Worm (Caenorhabditis elegans) whole organism, young adult: ENCODE data around the gene saps-1.

Experiments used
- B0019.2 ChIP-seq: fragments of 200-800 bp; sonication (Bioruptor generic); conservative IDR thresholded peaks from 2 replicates; pipeline ENCODE4 v1.3.6; 2022; ENCODE audit warnings: missing genetic modification reagents, missing genetic modification characterization, missing compliant biosample characterization
- B0035.1 ChIP-seq: sonication (generic microtip); optimal IDR thresholded peaks from 2 replicates; lab custom pipeline; 2016; ENCODE audit warnings: missing genetic modification characterization, mild to moderate bottlenecking, missing compliant biosample characterization, missing genotype, missing genetic modification reagents
- B0261.1 ChIP-seq: sonication (generic microtip); optimal IDR thresholded peaks from 2 replicates; lab custom pipeline; 2016; ENCODE audit warnings: mild to moderate bottlenecking, missing genetic modification characterization, moderate library complexity, missing compliant biosample characterization
- F49E8.2 ChIP-seq: sonication (generic microtip); optimal IDR thresholded peaks from 3 replicates; lab custom pipeline; 2017; ENCODE audit warnings: missing genetic modification characterization, mild to moderate bottlenecking, missing compliant biosample characterization, antibody characterized with exemption, moderate library complexity; ENCODE audit not compliant: insufficient read depth
- F52B5.7 ChIP-seq: sonication (generic microtip); optimal IDR thresholded peaks from 2 replicates; lab custom pipeline; 2016; ENCODE audit warnings: mild to moderate bottlenecking, missing genetic modification characterization, missing compliant biosample characterization
- F55B11.4 ChIP-seq: sonication (generic microtip); optimal IDR thresholded peaks from 2 replicates; lab custom pipeline; 2016; ENCODE audit warnings: missing compliant biosample characterization, missing genetic modification characterization, borderline replicate concordance; ENCODE audit not compliant: insufficient read depth
- F57A8.1 ChIP-seq: fragments of 200-800 bp; sonication (Bioruptor generic); optimal IDR thresholded peaks from 2 replicates; lab custom pipeline; 2018; ENCODE audit warnings: mild to moderate bottlenecking, missing genetic modification characterization, moderate library complexity, missing compliant biosample characterization
- T07F8.4 ChIP-seq: sonication (generic microtip); optimal IDR thresholded peaks from 2 replicates; lab custom pipeline; 2016; ENCODE audit warnings: mild to moderate bottlenecking, missing genetic modification characterization, moderate library complexity, missing compliant biosample characterization
- Y53G8AR.9 ChIP-seq: fragments of 200-800 bp; sonication (Bioruptor generic); conservative IDR thresholded peaks from 2 replicates; pipeline ENCODE4 v1.3.6; 2022; ENCODE audit warnings: missing genetic modification reagents, missing genetic modification characterization, missing compliant biosample characterization
- Y67H2A.10 ChIP-seq: fragments of 200-800 bp; sonication (Bioruptor generic); conservative IDR thresholded peaks from 2 replicates; pipeline ENCODE4 v1.3.6; 2022; ENCODE audit warnings: missing genetic modification reagents, missing genetic modification characterization, missing compliant biosample characterization
- Y95B8A.8 ChIP-seq: fragments of 200-800 bp; sonication (Bioruptor generic); IDR thresholded peaks from 2 replicates; pipeline ENCODE4 v1.3.6; 2022; ENCODE audit warnings: missing genetic modification reagents, missing genetic modification characterization, missing compliant biosample characterization
- ama-1 ChIP-seq, 3 experiments: fragments of 150-350 bp in 1 of 3; sonication (generic microtip) in 2 of 3; optimal IDR thresholded peaks; 2 replicates each; lab custom pipeline; 2014 to 2018; ENCODE audit warnings: missing biosample characterization in 2 of 3, missing genetic modification characterization in 2 of 3, missing genetic modification reagents in 2 of 3
- aptf-2 ChIP-seq: fragments of 200-800 bp; sonication (Bioruptor generic); conservative IDR thresholded peaks from 2 replicates; pipeline ENCODE4 v1.3.6; 2022; ENCODE audit warnings: missing genetic modification reagents, missing genetic modification characterization, missing compliant biosample characterization
- atf-7 ChIP-seq: sonication (generic microtip); optimal IDR thresholded peaks from 2 replicates; lab custom pipeline; 2017; ENCODE audit warnings: mild to moderate bottlenecking, missing genetic modification characterization, missing compliant biosample characterization
- attf-3 ChIP-seq: fragments of 200-800 bp; sonication (Bioruptor generic); conservative IDR thresholded peaks from 2 replicates; pipeline ENCODE4 v1.3.6; 2022; ENCODE audit warnings: missing genetic modification reagents, missing genetic modification characterization, missing compliant biosample characterization
- ceh-40 ChIP-seq: fragments of 200-800 bp; sonication (Bioruptor generic); IDR thresholded peaks from 2 replicates; pipeline ENCODE4 v1.3.6; 2022; ENCODE audit warnings: missing genetic modification characterization, missing compliant biosample characterization
- ceh-79 ChIP-seq: sonication (generic microtip); optimal IDR thresholded peaks from 2 replicates; lab custom pipeline; 2017; ENCODE audit warnings: mild to moderate bottlenecking, missing genetic modification characterization, missing compliant biosample characterization
- die-1 ChIP-seq: sonication (generic microtip); optimal IDR thresholded peaks from 2 replicates; lab custom pipeline; 2016; ENCODE audit warnings: missing genotype, mild to moderate bottlenecking, missing genetic modification characterization, missing compliant biosample characterization
- efl-1 ChIP-seq: fragments of 150-350 bp; optimal IDR thresholded peaks from 2 replicates; lab custom pipeline; 2014; ENCODE audit warnings: missing biosample characterization, missing genetic modification reagents, missing genetic modification characterization
- egl-18 ChIP-seq: fragments of 200-800 bp; sonication (Bioruptor generic); IDR thresholded peaks from 2 replicates; pipeline ENCODE4 v1.3.6; 2022; ENCODE audit warnings: missing genetic modification reagents, missing genetic modification characterization, missing compliant biosample characterization
- egl-44 ChIP-seq: fragments of 200-800 bp; sonication (Bioruptor generic); IDR thresholded peaks from 2 replicates; pipeline ENCODE4 v1.3.6; 2022; ENCODE audit warnings: missing genetic modification reagents, missing genetic modification characterization, missing compliant biosample characterization
- egrh-3 ChIP-seq: fragments of 200-800 bp; sonication (Bioruptor generic); IDR thresholded peaks from 2 replicates; pipeline ENCODE4 v1.3.6; 2022; ENCODE audit warnings: missing genetic modification reagents, missing genetic modification characterization, missing compliant biosample characterization
- ets-4 ChIP-seq: fragments of 200-800 bp; sonication (Bioruptor generic); optimal IDR thresholded peaks from 2 replicates; lab custom pipeline; 2018; ENCODE audit warnings: mild to moderate bottlenecking, missing genetic modification characterization, missing compliant biosample characterization
- fkh-3 ChIP-seq: sonication (generic microtip); optimal IDR thresholded peaks from 2 replicates; lab custom pipeline; 2016; ENCODE audit warnings: mild to moderate bottlenecking, missing genetic modification characterization, missing compliant biosample characterization
- hsf-1 ChIP-seq: fragments of 200-800 bp; sonication (Bioruptor generic); IDR thresholded peaks from 2 replicates; pipeline ENCODE4 v1.3.6; 2022; ENCODE audit warnings: missing genetic modification reagents, missing genetic modification characterization, missing compliant biosample characterization
- lin-26 ChIP-seq: fragments of 200-800 bp; sonication (Bioruptor generic); IDR thresholded peaks from 2 replicates; pipeline ENCODE4 v1.3.6; 2022; ENCODE audit warnings: missing genetic modification reagents, missing genetic modification characterization, missing compliant biosample characterization
- lir-1 ChIP-seq: fragments of 200-800 bp; sonication (Bioruptor generic); conservative IDR thresholded peaks from 2 replicates; pipeline ENCODE4 v1.3.6; 2022; ENCODE audit warnings: missing genetic modification reagents, missing genetic modification characterization, missing compliant biosample characterization
- lsl-1 ChIP-seq: fragments of 200-800 bp; sonication (Bioruptor generic); optimal IDR thresholded peaks from 2 replicates; lab custom pipeline; 2018; ENCODE audit warnings: mild to moderate bottlenecking, missing genetic modification characterization, moderate library complexity, missing compliant biosample characterization
- lsy-27 ChIP-seq: sonication (generic microtip); optimal IDR thresholded peaks from 2 replicates; lab custom pipeline; 2017; ENCODE audit warnings: missing genetic modification characterization, mild to moderate bottlenecking, missing compliant biosample characterization, antibody characterized with exemption, missing genotype, borderline replicate concordance; ENCODE audit not compliant: insufficient read depth
- nfyb-1 ChIP-seq: fragments of 200-800 bp; sonication (Bioruptor generic); IDR thresholded peaks from 2 replicates; pipeline ENCODE4 v1.3.6; 2022; ENCODE audit warnings: missing genetic modification reagents, missing genetic modification characterization, missing compliant biosample characterization
- nhr-90 ChIP-seq: sonication (generic microtip); optimal IDR thresholded peaks from 2 replicates; lab custom pipeline; 2016; ENCODE audit warnings: missing genotype, mild to moderate bottlenecking, missing genetic modification characterization, missing compliant biosample characterization
- pbrm-1 ChIP-seq: fragments of 200-800 bp; sonication (Bioruptor generic); IDR thresholded peaks from 2 replicates; pipeline ENCODE4 v1.3.6; 2022; ENCODE audit warnings: missing genetic modification reagents, missing genetic modification characterization, missing compliant biosample characterization
- rcor-1 ChIP-seq: fragments of 200-800 bp; sonication (Bioruptor generic); IDR thresholded peaks from 2 replicates; pipeline ENCODE4 v1.3.6; 2022; ENCODE audit warnings: missing genetic modification reagents, missing genetic modification characterization, missing compliant biosample characterization
- rec-8 ChIP-seq, 2 experiments: sonication (generic microtip); optimal IDR thresholded peaks; 2 replicates each; lab custom pipeline; 2016; ENCODE audit warnings: mild to moderate bottlenecking in 2 of 2, missing genetic modification characterization in 2 of 2, missing genetic modification reagents in 2 of 2, missing genotype in 2 of 2, missing biosample characterization in 1 of 2, missing compliant biosample characterization in 1 of 2, moderate library complexity in 1 of 2
- sdz-38 ChIP-seq: sonication (generic microtip); optimal IDR thresholded peaks from 2 replicates; lab custom pipeline; 2016; ENCODE audit warnings: missing genotype, missing genetic modification characterization, missing compliant biosample characterization
- sea-2 ChIP-seq: fragments of 200-800 bp; sonication (Bioruptor generic); IDR thresholded peaks from 2 replicates; pipeline ENCODE4 v1.3.6; 2022; ENCODE audit warnings: missing genetic modification characterization, missing compliant biosample characterization
- snpc-1.3 ChIP-seq: sonication (generic microtip); optimal IDR thresholded peaks from 2 replicates; lab custom pipeline; 2017; ENCODE audit warnings: missing genetic modification characterization, mild to moderate bottlenecking, missing compliant biosample characterization, antibody characterized with exemption, moderate library complexity, missing genotype, missing genetic modification reagents; ENCODE audit not compliant: insufficient read depth
- snpc-3.4 ChIP-seq: sonication (generic microtip); optimal IDR thresholded peaks from 2 replicates; lab custom pipeline; 2017; ENCODE audit warnings: missing genetic modification characterization, mild to moderate bottlenecking, missing compliant biosample characterization, antibody characterized with exemption, moderate library complexity, missing genotype, missing genetic modification reagents
- snpc-4 ChIP-seq, 5 experiments: fragments of 150-350 bp in 1 of 5; sonication (generic microtip) in 4 of 5; optimal IDR thresholded peaks; 2 replicates each; lab custom pipeline; 2014 to 2018; ENCODE audit warnings: missing genetic modification characterization in 5 of 5, missing biosample characterization in 3 of 5, antibody characterized with exemption in 2 of 5, mild to moderate bottlenecking in 2 of 5, missing compliant biosample characterization in 2 of 5, missing genotype in 2 of 5, moderate library complexity in 2 of 5, missing genetic modification reagents in 1 of 5
- somi-1 ChIP-seq: fragments of 200-800 bp; sonication (Bioruptor generic); optimal IDR thresholded peaks from 2 replicates; lab custom pipeline; 2018; ENCODE audit warnings: mild to moderate bottlenecking, missing genetic modification characterization, missing compliant biosample characterization
- sptf-2 ChIP-seq: fragments of 200-800 bp; sonication (Bioruptor generic); optimal IDR thresholded peaks from 2 replicates; lab custom pipeline; 2018; ENCODE audit warnings: mild to moderate bottlenecking, missing genetic modification characterization, missing compliant biosample characterization
- tbp1 ChIP-seq: fragments of 200-800 bp; sonication (Bioruptor generic); optimal IDR thresholded peaks from 2 replicates; lab custom pipeline; 2018; ENCODE audit warnings: mild to moderate bottlenecking, missing genetic modification characterization, missing compliant biosample characterization
- xnd-1 ChIP-seq: sonication (generic microtip); optimal IDR thresholded peaks from 2 replicates; lab custom pipeline; 2016; ENCODE audit warnings: missing genotype, missing genetic modification reagents, missing genetic modification characterization, missing compliant biosample characterization
- zim-3 ChIP-seq: sonication (generic microtip); optimal IDR thresholded peaks from 2 replicates; lab custom pipeline; 2017; ENCODE audit warnings: mild to moderate bottlenecking, missing genetic modification characterization, moderate library complexity, missing compliant biosample characterization
- ztf-25 ChIP-seq: fragments of 200-800 bp; sonication (Bioruptor generic); IDR thresholded peaks from 2 replicates; pipeline ENCODE4 v1.3.6; 2022; ENCODE audit warnings: missing genetic modification reagents, missing genetic modification characterization, missing compliant biosample characterization

saps-1 gene

ce11 chrII:11290109-11290784, 7.2 kb upstream of the saps-1 start, which contains the start of gene C47G2.3 (continued):
- TF ChIP-seq lir-1 (GFP tag; lab: Robert Waterston, UW) (0 out of 2 replicates have a peak, but pooled peaks have one; percentile 27), hsf-1 (GFP tag; lab: Robert Waterston, UW) (no peak), nfyb-1 (no peak), ceh-40 (GFP tag; lab: Robert Waterston, UW) (no peak), atf-7 (tag; lab: Kevin White, UChicago) (no peak), ets-4 (GFP tag; lab: Kevin White, UChicago) (no peak), tbp1 (peak; percentile 18), fkh-3 (tag; lab: Kevin White, UChicago) (no peak), attf-3 (no peak), lin-26 (GFP tag; lab: Robert Waterston, UW) (no peak), zim-3 (no peak), snpc-4 (GFP tag; optimal IDR thresholded peaks at IDR 0.05; lab: Kevin White, UChicago) (peak; percentile 25), snpc-4 (tag; optimal IDR thresholded peaks at IDR 0.05; lab: Kevin White, UChicago) (peak in 2 of 4 experiments; percentile 45 to 49), pbrm-1 (GFP tag; lab: Robert Waterston, UW) (no peak), F55B11.4 (no peak), rcor-1 (GFP tag; lab: Robert Waterston, UW) (0 out of 2 replicates have a peak, but pooled peaks have one; percentile 39), B0035.1 (no peak), rec-8 (tag; optimal IDR thresholded peaks at IDR 0.05; lab: Kevin White, UChicago) (peak in 1 of 2 experiments; percentile 25), somi-1 (no peak), sea-2 (GFP tag; lab: Robert Waterston, UW) (no peak), snpc-3.4 (tag; lab: Kevin White, UChicago) (peak; percentile 70), F52B5.7 (tag; lab: Kevin White, UChicago) (no peak), Y95B8A.8 (GFP tag; lab: Robert Waterston, UW) (no peak), die-1 (tag; lab: Kevin White, UChicago) (no peak), Y53G8AR.9 (GFP tag; lab: Robert Waterston, UW) (no peak), lsy-27 (tag; lab: Kevin White, UChicago) (no peak), egl-18 (GFP tag; lab: Robert Waterston, UW) (no peak), lsl-1 (GFP tag; lab: Kevin White, UChicago) (peak; percentile 49), B0019.2 (GFP tag; lab: Robert Waterston, UW) (no peak), xnd-1 (tag; lab: Kevin White, UChicago) (peak; percentile 42), F49E8.2 (tag; lab: Kevin White, UChicago) (no peak), B0261.1 (tag; lab: Kevin White, UChicago) (no peak), ztf-25 (GFP tag; lab: Robert Waterston, UW) (0 out of 2 replicates have a peak, but pooled peaks have one; percentile 39), efl-1 (GFP tag; lab: Kevin White, UChicago) (peak; percentile 55), ama-1 (optimal IDR thresholded peaks at IDR 0.05; lab: Kevin White, UChicago) (no peak), ama-1 (GFP tag; optimal IDR thresholded peaks at IDR 0.05; lab: Kevin White, UChicago) (peak in 1 of 2 experiments; percentile 6), nhr-90 (tag; lab: Kevin White, UChicago) (no peak), ceh-79 (tag; lab: Kevin White, UChicago) (no peak), egrh-3 (GFP tag; lab: Robert Waterston, UW) (no peak), snpc-1.3 (peak; percentile 41), aptf-2 (GFP tag; lab: Robert Waterston, UW) (no peak), T07F8.4 (tag; lab: Kevin White, UChicago) (no peak), F57A8.1 (GFP tag; lab: Kevin White, UChicago) (no peak), sptf-2 (GFP tag; lab: Kevin White, UChicago) (no peak), egl-44 (GFP tag; lab: Robert Waterston, UW) (no peak), Y67H2A.10 (no peak), sdz-38 (tag; lab: Kevin White, UChicago) (no peak)
